Fruit fly (Drosophila melanogaster) whole organism, pupa: ENCODE data around the gene Top3beta.

Experiments
- CG15710 ChIP-seq: fragments of 200-800 bp; sonication (Bioruptor generic); optimal IDR thresholded peaks from 2 replicates; lab custom pipeline; 2018; ENCODE audit warnings: missing biosample characterization, mild to moderate bottlenecking, missing genetic modification characterization, moderate library complexity
- CG17806 ChIP-seq: fragments of 200-800 bp; sonication (Bioruptor generic); optimal IDR thresholded peaks from 2 replicates; lab custom pipeline; 2018; ENCODE audit warnings: missing biosample characterization, mild to moderate bottlenecking, missing genetic modification characterization, moderate library complexity
- CG34367 ChIP-seq: fragments of 200-800 bp; sonication (Bioruptor generic); optimal IDR thresholded peaks from 2 replicates; lab custom pipeline; 2018; ENCODE audit warnings: missing biosample characterization, mild to moderate bottlenecking, missing genetic modification characterization
- CG4496 ChIP-seq: fragments of 200-800 bp; sonication (Bioruptor generic); IDR thresholded peaks from 3 replicates; pipeline ENCODE4 v1.3.6; 2022; ENCODE audit warnings: missing biosample characterization, missing genetic modification characterization
- CG8159 ChIP-seq: fragments of 200-800 bp; sonication (Bioruptor generic); optimal IDR thresholded peaks from 3 replicates; lab custom pipeline; 2018; ENCODE audit warnings: missing biosample characterization, mild to moderate bottlenecking, missing genetic modification characterization, moderate library complexity
- CG8301 ChIP-seq: fragments of 200-800 bp; sonication (Bioruptor generic); optimal IDR thresholded peaks from 2 replicates; lab custom pipeline; 2018; ENCODE audit warnings: missing biosample characterization, mild to moderate bottlenecking, missing genetic modification characterization
- D1 ChIP-seq: fragments of 200-800 bp; sonication (Bioruptor generic); optimal IDR thresholded peaks from 2 replicates; lab custom pipeline; 2018; ENCODE audit warnings: missing biosample characterization, mild to moderate bottlenecking, missing genetic modification characterization, moderate library complexity
- EcR ChIP-seq: fragments of 200-800 bp; sonication (Bioruptor generic); optimal IDR thresholded peaks from 3 replicates; lab custom pipeline; 2019; ENCODE audit warnings: missing biosample characterization, missing genetic modification characterization, mild to moderate bottlenecking, moderate library complexity, missing genetic modification reagents
- Ets98B ChIP-seq: fragments of 200-800 bp; sonication (Bioruptor generic); IDR thresholded peaks from 2 replicates; pipeline ENCODE4 v1.3.6; 2022; ENCODE audit warnings: missing biosample characterization, missing genetic modification characterization
- Pif1B ChIP-seq: fragments of 200-800 bp; sonication (Bioruptor generic); optimal IDR thresholded peaks from 3 replicates; lab custom pipeline; 2016; ENCODE audit warnings: missing biosample characterization, missing genetic modification characterization
- Snoo ChIP-seq: fragments of 200-800 bp; sonication (Bioruptor generic); optimal IDR thresholded peaks from 3 replicates; lab custom pipeline; 2017; ENCODE audit warnings: missing biosample characterization, mild to moderate bottlenecking, missing genetic modification characterization, inconsistent platforms
- fd96Ca ChIP-seq: fragments of 200-800 bp; sonication (Bioruptor generic); IDR thresholded peaks from 3 replicates; pipeline ENCODE4 v1.3.6; 2022; ENCODE audit warnings: missing biosample characterization, missing genetic modification characterization
- gl ChIP-seq: fragments of 200-800 bp; sonication (Bioruptor generic); optimal IDR thresholded peaks from 2 replicates; lab custom pipeline; 2018; ENCODE audit warnings: missing biosample characterization, mild to moderate bottlenecking, missing genetic modification characterization
- rn ChIP-seq: fragments of 200-800 bp; sonication (Bioruptor generic); IDR thresholded peaks from 2 replicates; pipeline ENCODE4 v1.3.6; 2022; ENCODE audit warnings: missing biosample characterization, missing genetic modification characterization

DNA sequence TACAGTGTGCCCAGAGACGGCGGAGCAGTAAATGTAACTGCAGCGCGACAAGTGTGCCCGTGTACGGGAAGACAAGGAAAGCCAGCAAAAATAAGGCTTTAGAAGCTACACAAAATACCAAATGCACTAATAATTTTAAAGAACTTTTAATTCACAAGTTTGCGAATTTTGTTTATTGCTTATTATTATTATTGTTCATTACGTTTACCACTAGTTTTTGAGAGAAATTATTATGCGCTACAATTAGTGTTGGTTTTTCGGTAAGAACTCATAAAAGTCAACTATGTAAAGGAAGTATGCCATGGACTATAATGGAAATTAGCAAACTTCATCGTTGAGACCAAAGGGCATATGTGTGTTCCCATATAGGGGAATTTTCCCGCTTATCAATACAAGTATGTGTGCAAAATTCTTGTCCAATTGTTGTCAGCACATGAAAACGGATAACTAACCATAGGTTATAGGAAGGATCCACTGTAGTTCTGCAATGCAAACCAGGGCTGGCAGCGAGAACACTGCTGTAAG lies 20.5 kb downstream of the Top3beta start, which contains the start of gene schlank:
- TF ChIP-seq Ets98B (peak; percentile 65), Snoo (tag; lab: Kevin White, UChicago) (peak; percentile 7), fd96Ca (peak; percentile 74; the same call in 2 of the 3 replicates), EcR (GFP tag; lab: Kevin White, UChicago) (no peak), D1 (tag; lab: Kevin White, UChicago) (no peak), CG4496 (GFP tag; lab: Robert Waterston, UW) (peak; percentile 82), Pif1B (GFP tag; lab: Kevin White, UChicago) (no peak), CG34367 (tag; lab: Kevin White, UChicago) (peak; percentile 28), CG8159 (peak; percentile 63), CG17806 (peak; percentile 28), rn (GFP tag; lab: Robert Waterston, UW) (0 out of 2 replicates have a peak, but pooled peaks have one; percentile 31), gl (tag; lab: Kevin White, UChicago) (no peak), CG8301 (peak; percentile 39), CG15710 (tag; lab: Kevin White, UChicago) (peak; percentile 43)
